Fruit fly (Drosophila melanogaster) whole organism, embryonic: Measurements from ENCODE around the gene glob2.

Source experiments
- Ada2b ChIP-seq: fragments of 200-800 bp; sonication (Bioruptor generic); IDR thresholded peaks from 2 replicates; pipeline ENCODE4 v1.3.6; 2022; ENCODE audit warnings: missing biosample characterization, missing genetic modification characterization
- Awh ChIP-seq: fragments of 200-800 bp; sonication (Bioruptor generic); IDR thresholded peaks from 2 replicates; pipeline ENCODE4, ENCODE4 v1.3.6; 2022; ENCODE audit warnings: missing biosample characterization, missing genetic modification characterization
- CG10209 ChIP-seq: fragments of 200-800 bp; sonication (Bioruptor generic); optimal IDR thresholded peaks from 3 replicates; lab custom pipeline; 2017; ENCODE audit warnings: missing biosample characterization, mild to moderate bottlenecking, missing genetic modification characterization, missing genetic modification reagents
- CG10959 ChIP-seq: fragments of 200-800 bp; sonication (Bioruptor generic); IDR thresholded peaks from 2 replicates; pipeline ENCODE4 v1.3.6; 2022; ENCODE audit warnings: missing biosample characterization, missing genetic modification characterization
- CG13775 ChIP-seq: fragments of 200-800 bp; sonication (Bioruptor generic); optimal IDR thresholded peaks from 3 replicates; lab custom pipeline; 2017; ENCODE audit warnings: missing biosample characterization, mild to moderate bottlenecking, missing genetic modification characterization
- CG14050 ChIP-seq: fragments of 200-800 bp; sonication (Bioruptor generic); IDR thresholded peaks from 3 replicates; pipeline ENCODE4 v1.3.6; 2022; ENCODE audit warnings: missing biosample characterization, missing genetic modification characterization
- CG14667 ChIP-seq: fragments of 200-800 bp; sonication (Bioruptor generic); IDR thresholded peaks from 2 replicates; pipeline ENCODE4 v1.3.6; 2022; ENCODE audit warnings: missing biosample characterization, missing genetic modification characterization
- CG17568 ChIP-seq: fragments of 200-800 bp; sonication (Bioruptor generic); optimal IDR thresholded peaks from 2 replicates; lab custom pipeline; 2018; ENCODE audit warnings: missing biosample characterization, mild to moderate bottlenecking, missing genetic modification characterization, moderate library complexity
- CG2120 ChIP-seq: fragments of 200-800 bp; sonication (Bioruptor generic); optimal IDR thresholded peaks from 3 replicates; lab custom pipeline; 2016; ENCODE audit warnings: missing biosample characterization, missing genetic modification characterization
- CG30020 ChIP-seq: fragments of 200-800 bp; optimal IDR thresholded peaks from 2 replicates; lab custom pipeline; 2019; ENCODE audit warnings: missing biosample characterization, mild to moderate bottlenecking, missing genetic modification characterization, moderate library complexity
- CG33557 ChIP-seq: fragments of 200-800 bp; sonication (Bioruptor generic); optimal IDR thresholded peaks from 2 replicates; lab custom pipeline; 2019; ENCODE audit warnings: missing biosample characterization, mild to moderate bottlenecking, missing genetic modification characterization, moderate library complexity
- CG3726 ChIP-seq: fragments of 200-800 bp; sonication (Bioruptor generic); IDR thresholded peaks from 3 replicates; pipeline ENCODE4, ENCODE4 v1.3.6; 2022; ENCODE audit warnings: missing biosample characterization, missing genetic modification characterization
- CG4617 ChIP-seq: fragments of 200-800 bp; sonication (Bioruptor generic); optimal IDR thresholded peaks from 3 replicates; lab custom pipeline; 2016; ENCODE audit warnings: missing biosample characterization, missing genetic modification characterization, borderline replicate concordance
- CG8359 ChIP-seq: fragments of 200-800 bp; sonication (Bioruptor generic); optimal IDR thresholded peaks from 2 replicates; lab custom pipeline; 2017; ENCODE audit warnings: missing biosample characterization, mild to moderate bottlenecking, missing genetic modification characterization, borderline replicate concordance
- CTCF ChIP-seq: fragments of 200-800 bp; sonication (Bioruptor generic); optimal IDR thresholded peaks from 2 replicates; lab custom pipeline; 2017; ENCODE audit warnings: missing biosample characterization, mild to moderate bottlenecking, missing genetic modification characterization, moderate library complexity
- CoRest ChIP-seq: fragments of 200-800 bp; sonication (Bioruptor generic); optimal IDR thresholded peaks from 3 replicates; lab custom pipeline; 2018; ENCODE audit warnings: missing biosample characterization, mild to moderate bottlenecking, missing genetic modification characterization, moderate library complexity
- D19B ChIP-seq: fragments of 200-800 bp; sonication (Bioruptor generic); optimal IDR thresholded peaks from 2 replicates; lab custom pipeline; 2017; ENCODE audit warnings: missing biosample characterization, mild to moderate bottlenecking, missing genetic modification characterization
- Dp ChIP-seq: fragments of 200-800 bp; sonication (Bioruptor generic); optimal IDR thresholded peaks from 2 replicates; lab custom pipeline; 2018; ENCODE audit warnings: missing biosample characterization, mild to moderate bottlenecking, missing genetic modification characterization, moderate library complexity
- Elba2 ChIP-seq: fragments of 200-800 bp; sonication (Bioruptor generic); optimal IDR thresholded peaks from 3 replicates; lab custom pipeline; 2016; ENCODE audit warnings: missing biosample characterization, missing genetic modification characterization
- Fer2 ChIP-seq: fragments of 200-800 bp; sonication (Bioruptor generic); optimal IDR thresholded peaks from 2 replicates; lab custom pipeline; 2018; ENCODE audit warnings: missing biosample characterization, mild to moderate bottlenecking, missing genetic modification characterization, moderate library complexity
- GATAe ChIP-seq: fragments of 200-800 bp; sonication (Bioruptor generic); conservative IDR thresholded peaks from 2 replicates; pipeline ENCODE4 v1.3.6; 2022; ENCODE audit warnings: missing biosample characterization, missing genetic modification characterization
- Hey ChIP-seq: fragments of 200-800 bp; sonication (Bioruptor generic); optimal IDR thresholded peaks from 3 replicates; lab custom pipeline; 2018; ENCODE audit warnings: missing biosample characterization, mild to moderate bottlenecking, missing genetic modification characterization
- Hr39 ChIP-seq: fragments of >200 bp; optimal IDR thresholded peaks from 2 replicates; lab custom pipeline; 2017
- Mes4 ChIP-seq: fragments of 200-800 bp; sonication (Bioruptor generic); optimal IDR thresholded peaks from 2 replicates; lab custom pipeline; 2016; ENCODE audit warnings: missing biosample characterization, missing genetic modification characterization
- NK7.1 ChIP-seq: fragments of 200-800 bp; sonication (Bioruptor generic); optimal IDR thresholded peaks from 3 replicates; lab custom pipeline; 2016; ENCODE audit warnings: missing biosample characterization, missing genetic modification characterization
- Oaz ChIP-seq: fragments of 200-800 bp; sonication (Bioruptor generic); IDR thresholded peaks from 2 replicates; pipeline ENCODE4 v1.3.6; 2022; ENCODE audit warnings: missing biosample characterization, missing genetic modification characterization
- Poxn ChIP-seq: fragments of 200-800 bp; sonication (Bioruptor generic); IDR thresholded peaks from 2 replicates; pipeline ENCODE4 v1.3.6; 2022; ENCODE audit warnings: missing biosample characterization, missing genetic modification characterization
- Sin3A ChIP-seq: fragments of >200 bp; optimal IDR thresholded peaks from 2 replicates; lab custom pipeline; 2018
- TFAM ChIP-seq: fragments of 200-800 bp; sonication (Bioruptor generic); optimal IDR thresholded peaks from 2 replicates; lab custom pipeline; 2017; ENCODE audit warnings: missing biosample characterization, missing genetic modification characterization, inconsistent platforms
- bbx ChIP-seq: fragments of 200-800 bp; sonication (Bioruptor generic); IDR thresholded peaks from 2 replicates; pipeline ENCODE4 v1.3.6; 2022; ENCODE audit warnings: missing biosample characterization, missing genetic modification characterization; ENCODE audit not compliant: partially characterized antibody
- cad ChIP-seq: fragments of >200 bp; optimal IDR thresholded peaks from 2 replicates; lab custom pipeline; 2017; ENCODE audit warnings: missing biosample characterization, missing genetic modification characterization
- cas ChIP-seq: fragments of 200-800 bp; sonication (Bioruptor generic); IDR thresholded peaks from 2 replicates; pipeline ENCODE4 v1.3.6; 2022; ENCODE audit warnings: missing biosample characterization, missing genetic modification characterization
- chm ChIP-seq: fragments of 200-800 bp; sonication (Bioruptor generic); IDR thresholded peaks from 2 replicates; pipeline ENCODE4 v1.3.6; 2022; ENCODE audit warnings: missing biosample characterization, missing genetic modification characterization
- eyg ChIP-seq: fragments of 200-800 bp; sonication (Bioruptor generic); optimal IDR thresholded peaks from 3 replicates; lab custom pipeline; 2016; ENCODE audit warnings: missing biosample characterization, missing genetic modification characterization
- gcm2 ChIP-seq: fragments of 200-800 bp; sonication (Bioruptor generic); optimal IDR thresholded peaks from 2 replicates; lab custom pipeline; 2016; ENCODE audit warnings: missing biosample characterization, missing genetic modification characterization
- gt ChIP-seq: fragments of 200-800 bp; sonication (Bioruptor generic); IDR thresholded peaks from 2 replicates; pipeline ENCODE4 v1.3.6; 2022; ENCODE audit warnings: missing biosample characterization, missing genetic modification characterization
- jing ChIP-seq: fragments of 200-800 bp; sonication (Bioruptor generic); optimal IDR thresholded peaks from 2 replicates; lab custom pipeline; 2018; ENCODE audit warnings: missing biosample characterization, mild to moderate bottlenecking, missing genetic modification characterization
- kay ChIP-seq: fragments of 200-800 bp; sonication (Bioruptor generic); optimal IDR thresholded peaks from 2 replicates; lab custom pipeline; 2016; ENCODE audit warnings: missing biosample characterization, missing genetic modification characterization
- lov ChIP-seq, 2 experiments: fragments of 200-800 bp in 1 of 2; fragments of >200 bp in 1 of 2; sonication (Bioruptor generic) in 1 of 2; IDR thresholded peaks in 1 of 2; optimal IDR thresholded peaks in 1 of 2; 2 replicates in 1 of 2; 3 replicates in 1 of 2; pipeline versions ENCODE4 v1.3.6 to Lab custom; 2017 to 2022; ENCODE audit warnings: missing biosample characterization in 1 of 2, missing genetic modification characterization in 1 of 2
- nerfin-2 ChIP-seq: fragments of 200-800 bp; sonication (Bioruptor generic); IDR thresholded peaks from 2 replicates; pipeline ENCODE4 v1.3.6; 2022; ENCODE audit warnings: missing biosample characterization, missing genetic modification characterization; ENCODE audit not compliant: partially characterized antibody
- p53 ChIP-seq: fragments of 200-800 bp; sonication (Bioruptor generic); optimal IDR thresholded peaks from 2 replicates; lab custom pipeline; 2016; ENCODE audit warnings: missing biosample characterization, missing genetic modification characterization
- pan ChIP-seq, 4 experiments: fragments of >200 bp in 3 of 4; fragments of 200-800 bp in 1 of 4; sonication (Bioruptor generic) in 1 of 4; optimal IDR thresholded peaks in 3 of 4; IDR thresholded peaks in 1 of 4; 2 replicates each; pipeline versions ENCODE4 v1.3.6 to Lab custom; 2017 to 2022; ENCODE audit warnings: missing biosample characterization in 2 of 4, missing genetic modification characterization in 2 of 4, mixed read lengths in 1 of 4
- pb ChIP-seq: fragments of 200-800 bp; sonication (Bioruptor generic); optimal IDR thresholded peaks from 3 replicates; lab custom pipeline; 2016; ENCODE audit warnings: missing biosample characterization, missing genetic modification characterization
- pfk ChIP-seq: fragments of 200-800 bp; sonication (Bioruptor generic); optimal IDR thresholded peaks from 2 replicates; lab custom pipeline; 2018; ENCODE audit warnings: missing biosample characterization, mild to moderate bottlenecking, missing genetic modification characterization, moderate library complexity
- run ChIP-seq: fragments of 200-800 bp; sonication (Bioruptor generic); optimal IDR thresholded peaks from 3 replicates; lab custom pipeline; 2018; ENCODE audit warnings: missing biosample characterization, mild to moderate bottlenecking, missing genetic modification characterization
- schlank ChIP-seq: fragments of 200-800 bp; sonication (Bioruptor generic); optimal IDR thresholded peaks from 2 replicates; lab custom pipeline; 2018; ENCODE audit warnings: missing biosample characterization, mild to moderate bottlenecking, missing genetic modification characterization
- sqz ChIP-seq: fragments of 200-800 bp; sonication (Bioruptor generic); optimal IDR thresholded peaks from 3 replicates; lab custom pipeline; 2018; ENCODE audit warnings: missing biosample characterization, mild to moderate bottlenecking, missing genetic modification characterization
- tin ChIP-seq: fragments of 200-800 bp; sonication (Bioruptor generic); optimal IDR thresholded peaks from 3 replicates; lab custom pipeline; 2016; ENCODE audit warnings: missing biosample characterization, missing genetic modification characterization
- vvl ChIP-seq: fragments of 200-800 bp; sonication (Bioruptor generic); IDR thresholded peaks from 2 replicates; pipeline ENCODE4 v1.3.6; 2022; ENCODE audit warnings: missing biosample characterization, missing genetic modification characterization

The glob2 gene

dm6 chr3R:6657278-6658246 lies 48.8 kb upstream of the glob2 start, which contains the start of the genes CG1307 and twr (continued):
- TF ChIP-seq CG30020 (tag; lab: Kevin White, UChicago) = no peak
- TF ChIP-seq CG4617 = peak; percentile 55
- TF ChIP-seq CG13775 (GFP tag; lab: Kevin White, UChicago) = peak; percentile 68
- TF ChIP-seq gcm2 (GFP tag; lab: Kevin White, UChicago) = no peak
- no peak for TF ChIP-seq CG3726 (GFP tag; lab: Robert Waterston, UW)
- TF ChIP-seq jing (GFP tag; lab: Kevin White, UChicago) = no peak
- no peak for TF ChIP-seq pfk (GFP tag; lab: Kevin White, UChicago)
- TF ChIP-seq CG14667 (GFP tag; lab: Robert Waterston, UW) = peak; percentile 6; the same call in 1 of the 2 replicates
- TF ChIP-seq Fer2 (tag; lab: Kevin White, UChicago) = peak; percentile 50
- TF ChIP-seq Poxn (GFP tag; lab: Robert Waterston, UW) = no peak
- no peak for TF ChIP-seq vvl (GFP tag; lab: Robert Waterston, UW)
- no peak for TF ChIP-seq CG8359 (GFP tag; lab: Kevin White, UChicago)
- peak; percentile 41 for TF ChIP-seq CG33557 (GFP tag; lab: Kevin White, UChicago)
- peak; percentile 74 for TF ChIP-seq CoRest (tag; lab: Kevin White, UChicago)
- TF ChIP-seq Oaz = no peak
- no peak for TF ChIP-seq Mes4 (GFP tag; lab: Kevin White, UChicago)
- TF ChIP-seq Dp (GFP tag; lab: Kevin White, UChicago) = peak; percentile 70
- TF ChIP-seq pan (optimal IDR thresholded peaks at IDR 0.05; lab: Kevin White, UChicago) = no peak
- TF ChIP-seq pan (GFP tag; optimal IDR thresholded peaks at IDR 0.05 in 1 of 2, IDR thresholded peaks at IDR 0.05 in 1 of 2) = no peak
- TF ChIP-seq GATAe (GFP tag; lab: Robert Waterston, UW) = no peak
- peak; percentile 26 for TF ChIP-seq D19B (GFP tag; lab: Kevin White, UChicago)
- TF ChIP-seq lov (optimal IDR thresholded peaks at IDR 0.05; lab: Kevin White, UChicago) = no peak
- TF ChIP-seq lov (GFP tag; IDR thresholded peaks at IDR 0.05; lab: Robert Waterston, UW) = no peak
- TF ChIP-seq TFAM (GFP tag; lab: Kevin White, UChicago) = no peak
- no peak for TF ChIP-seq CG17568 (GFP tag; lab: Kevin White, UChicago)
- TF ChIP-seq eyg = no peak
- no peak for TF ChIP-seq CG10959
- TF ChIP-seq pb (GFP tag; lab: Kevin White, UChicago) = no peak
- TF ChIP-seq schlank (tag; lab: Kevin White, UChicago) = no peak
- TF ChIP-seq Awh (GFP tag; lab: Robert Waterston, UW) = no peak
- no peak for TF ChIP-seq tin (GFP tag; lab: Kevin White, UChicago)
- no peak for TF ChIP-seq Ada2b
- peak; percentile 31 for TF ChIP-seq Sin3A (lab: Kevin White, UChicago)
- peak; percentile 7 for TF ChIP-seq CG2120
- TF ChIP-seq bbx (GFP tag; lab: Robert Waterston, UW) = 0 out of 2 replicates have a peak, but pooled peaks have one; percentile 9
- TF ChIP-seq NK7.1 (GFP tag; lab: Kevin White, UChicago) = no peak
- TF ChIP-seq cad = no peak
- no peak for TF ChIP-seq Hey (tag; lab: Kevin White, UChicago)
- no peak for TF ChIP-seq CG14050 (GFP tag; lab: Robert Waterston, UW)
- TF ChIP-seq nerfin-2 (GFP tag; lab: Robert Waterston, UW) = no peak
- no peak for TF ChIP-seq run (tag; lab: Kevin White, UChicago)
- TF ChIP-seq gt (GFP tag; lab: Robert Waterston, UW) = no peak
- TF ChIP-seq kay (GFP tag; lab: Kevin White, UChicago) = no peak
- TF ChIP-seq cas (GFP tag; lab: Robert Waterston, UW) = no peak
- TF ChIP-seq Elba2 (GFP tag; lab: Kevin White, UChicago) = no peak
- TF ChIP-seq Hr39 (lab: Kevin White, UChicago) = no peak
- peak; percentile 4 for TF ChIP-seq p53
- TF ChIP-seq sqz (GFP tag; lab: Kevin White, UChicago) = no peak
- peak; percentile 11 for TF ChIP-seq CG10209 (GFP tag; lab: Kevin White, UChicago)
- TF ChIP-seq CTCF (GFP tag; lab: Kevin White, UChicago) = peak; percentile 31
- TF ChIP-seq chm = no peak
